Worm (Caenorhabditis elegans): ENCODE measurements around the gene srt-12.
"Not testable (repeated sequence)": the region's sequence is repeated elsewhere in the genome, so short reads cannot be mapped to it uniquely, and the experiment has no call there.

DNA sequence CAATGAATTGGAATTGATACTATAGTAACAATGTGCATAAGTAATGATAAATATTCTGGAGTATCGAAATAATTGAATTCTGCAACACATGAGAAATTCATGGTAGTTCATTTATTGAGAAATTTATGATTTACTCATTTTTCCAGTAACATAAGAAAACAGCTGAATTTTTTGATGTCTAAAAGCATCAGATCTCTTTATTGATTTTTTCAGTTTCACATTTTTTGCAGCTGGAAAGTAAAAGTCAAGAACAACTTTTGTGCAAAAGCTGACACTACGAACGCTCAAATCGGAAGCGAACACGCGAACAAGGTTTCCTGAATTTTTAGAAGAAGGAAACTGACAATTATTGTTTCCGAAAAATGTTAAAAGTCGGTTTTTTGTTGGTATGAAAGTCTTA is 47.8 kb upstream of the srt-12 start, which contains the start of gene srh-193:
- TF ChIP-seq snpc-4 (tag; optimal IDR thresholded peaks at IDR 0.05); gei-8 (GFP tag; optimal IDR thresholded peaks at IDR 0.05); daf-12 (tag; optimal IDR thresholded peaks at IDR 0.05); nhr-77 (tag; optimal IDR thresholded peaks at IDR 0.05); dve-1 (tag; optimal IDR thresholded peaks at IDR 0.05; ENCODE audit: insufficient read depth); hlh-30 (tag; optimal IDR thresholded peaks at IDR 0.05; ENCODE audit: insufficient read depth); nhr-237 (tag; optimal IDR thresholded peaks at IDR 0.05); nhr-25 (tag; optimal IDR thresholded peaks at IDR 0.05; ENCODE audit: borderline replicate concordance, insufficient read depth); T20F7.1 (GFP tag; optimal IDR thresholded peaks at IDR 0.05); unc-62 (GFP tag; optimal IDR thresholded peaks at IDR 0.05 in 1 of 2); unc-62 (tag; optimal IDR thresholded peaks at IDR 0.05); ceh-44 (GFP tag; IDR thresholded peaks at IDR 0.05); zfp-2 (tag; optimal IDR thresholded peaks at IDR 0.05); nhr-11 (tag; optimal IDR thresholded peaks at IDR 0.05); pqm-1 (tag; optimal IDR thresholded peaks at IDR 0.05): not testable (repeated sequence)
